Fruit fly (Drosophila melanogaster) whole organism, pupa: ENCODE data around the gene RpL32.
A peak's percentile ranks its signal among the peaks of the same experiment; 100 is the strongest.

Source experiments
- CG13204 ChIP-seq: fragments of 200-800 bp; sonication (Bioruptor generic); optimal IDR thresholded peaks from 2 replicates; lab custom pipeline; 2018; ENCODE audit warnings: missing biosample characterization, mild to moderate bottlenecking, missing genetic modification characterization, moderate library complexity
- CG15710 ChIP-seq: fragments of 200-800 bp; sonication (Bioruptor generic); optimal IDR thresholded peaks from 2 replicates; lab custom pipeline; 2018; ENCODE audit warnings: missing biosample characterization, mild to moderate bottlenecking, missing genetic modification characterization, moderate library complexity
- CG8301 ChIP-seq: fragments of 200-800 bp; sonication (Bioruptor generic); optimal IDR thresholded peaks from 2 replicates; lab custom pipeline; 2018; ENCODE audit warnings: missing biosample characterization, mild to moderate bottlenecking, missing genetic modification characterization
- D1 ChIP-seq: fragments of 200-800 bp; sonication (Bioruptor generic); optimal IDR thresholded peaks from 2 replicates; lab custom pipeline; 2018; ENCODE audit warnings: missing biosample characterization, mild to moderate bottlenecking, missing genetic modification characterization, moderate library complexity
- EcR ChIP-seq: fragments of 200-800 bp; sonication (Bioruptor generic); optimal IDR thresholded peaks from 3 replicates; lab custom pipeline; 2019; ENCODE audit warnings: missing biosample characterization, missing genetic modification characterization, mild to moderate bottlenecking, moderate library complexity, missing genetic modification reagents
- Ets98B ChIP-seq: fragments of 200-800 bp; sonication (Bioruptor generic); IDR thresholded peaks from 2 replicates; pipeline ENCODE4 v1.3.6; 2022; ENCODE audit warnings: missing biosample characterization, missing genetic modification characterization
- Pif1A ChIP-seq: fragments of 200-800 bp; sonication (Bioruptor generic); optimal IDR thresholded peaks from 3 replicates; lab custom pipeline; 2016; ENCODE audit warnings: missing biosample characterization, missing genetic modification characterization
- Snoo ChIP-seq: fragments of 200-800 bp; sonication (Bioruptor generic); optimal IDR thresholded peaks from 3 replicates; lab custom pipeline; 2017; ENCODE audit warnings: missing biosample characterization, mild to moderate bottlenecking, missing genetic modification characterization, inconsistent platforms
- gl ChIP-seq: fragments of 200-800 bp; sonication (Bioruptor generic); optimal IDR thresholded peaks from 2 replicates; lab custom pipeline; 2018; ENCODE audit warnings: missing biosample characterization, mild to moderate bottlenecking, missing genetic modification characterization
- rn ChIP-seq: fragments of 200-800 bp; sonication (Bioruptor generic); IDR thresholded peaks from 2 replicates; pipeline ENCODE4 v1.3.6; 2022; ENCODE audit warnings: missing biosample characterization, missing genetic modification characterization

dm6 chr3R:30021559-30022451, 24.2 kb downstream of the RpL32 start, which contains the start of gene Mgat2:
- TF ChIP-seq Ets98B (GFP tag; lab: Robert Waterston, UW) = peak; percentile 65; the same call in 1 of the 2 replicates
- no peak for TF ChIP-seq EcR (GFP tag; lab: Kevin White, UChicago)
- peak; percentile 17 for TF ChIP-seq Snoo (tag; lab: Kevin White, UChicago)
- no peak for TF ChIP-seq CG15710 (tag; lab: Kevin White, UChicago)
- no peak for TF ChIP-seq D1
- no peak for TF ChIP-seq gl (tag; lab: Kevin White, UChicago)
- TF ChIP-seq CG8301 (tag; lab: Kevin White, UChicago) = no peak
- no peak for TF ChIP-seq Pif1A (GFP tag; lab: Kevin White, UChicago)
- TF ChIP-seq CG13204 (GFP tag; lab: Kevin White, UChicago) = peak; percentile 98
- TF ChIP-seq rn = no peak
